Worm (Caenorhabditis elegans) whole organism, young adult: Measurements from ENCODE around the gene sdf-9.

ENCODE experiments used
- ama-1 ChIP-seq, 3 experiments: fragments of 150-350 bp in 1 of 3; sonication (generic microtip) in 2 of 3; optimal IDR thresholded peaks; 2 replicates each; lab custom pipeline; 2014 to 2018; ENCODE audit warnings: missing biosample characterization in 2 of 3, missing genetic modification characterization in 2 of 3, missing genetic modification reagents in 2 of 3
- die-1 ChIP-seq: sonication (generic microtip); optimal IDR thresholded peaks from 2 replicates; lab custom pipeline; 2016; ENCODE audit warnings: missing genotype, mild to moderate bottlenecking, missing genetic modification characterization, missing compliant biosample characterization
- hlh-26 ChIP-seq: fragments of 200-800 bp; sonication (Bioruptor generic); conservative IDR thresholded peaks from 2 replicates; pipeline ENCODE4 v1.3.6; 2022; ENCODE audit warnings: missing genetic modification reagents, missing genetic modification characterization, missing compliant biosample characterization
- xnd-1 ChIP-seq: sonication (generic microtip); optimal IDR thresholded peaks from 2 replicates; lab custom pipeline; 2016; ENCODE audit warnings: missing genotype, missing genetic modification reagents, missing genetic modification characterization, missing compliant biosample characterization
- zim-3 ChIP-seq: sonication (generic microtip); optimal IDR thresholded peaks from 2 replicates; lab custom pipeline; 2017; ENCODE audit warnings: mild to moderate bottlenecking, missing genetic modification characterization, moderate library complexity, missing compliant biosample characterization
- ztf-25 ChIP-seq: fragments of 200-800 bp; sonication (Bioruptor generic); IDR thresholded peaks from 2 replicates; pipeline ENCODE4 v1.3.6; 2022; ENCODE audit warnings: missing genetic modification reagents, missing genetic modification characterization, missing compliant biosample characterization

- TF ChIP-seq ztf-25 (GFP tag; lab: Robert Waterston, UW) (no peak), zim-3 (tag; lab: Kevin White, UChicago) (peak; percentile 18), ama-1 (optimal IDR thresholded peaks at IDR 0.05; lab: Kevin White, UChicago) (no peak), ama-1 (GFP tag; optimal IDR thresholded peaks at IDR 0.05; lab: Kevin White, UChicago) (peak in 1 of 2 experiments; percentile 47), hlh-26 (GFP tag; lab: Robert Waterston, UW) (no peak), xnd-1 (tag; lab: Kevin White, UChicago) (no peak), die-1 (tag; lab: Kevin White, UChicago) (no peak)
Measured at ce11 chrV:20841484-20841883, 43.5 kb downstream of the sdf-9 start.
